Worm (Caenorhabditis elegans) whole organism, young adult: Measurements from ENCODE around the gene Y41D4B.24.
A peak's percentile ranks its signal among the peaks of the same experiment; 100 is the strongest.

Experiments used
- akir-1 ChIP-seq: fragments of 200-800 bp; sonication (Bioruptor generic); optimal IDR thresholded peaks from 2 replicates; lab custom pipeline; 2018; ENCODE audit warnings: mild to moderate bottlenecking, missing genetic modification characterization, moderate library complexity, missing compliant biosample characterization
- ama-1 ChIP-seq, 3 experiments: fragments of 150-350 bp in 1 of 3; sonication (generic microtip) in 2 of 3; optimal IDR thresholded peaks; 2 replicates each; lab custom pipeline; 2014 to 2018; ENCODE audit warnings: missing biosample characterization in 2 of 3, missing genetic modification characterization in 2 of 3, missing genetic modification reagents in 2 of 3
- cebp-1 ChIP-seq, 2 experiments: fragments of 200-800 bp in 1 of 2; sonication (Bioruptor generic) in 1 of 2; sonication (generic microtip) in 1 of 2; IDR thresholded peaks in 1 of 2; optimal IDR thresholded peaks in 1 of 2; 2 replicates each; pipeline versions ENCODE4 v1.3.6 to Lab custom; 2017 to 2022; ENCODE audit warnings: missing compliant biosample characterization in 2 of 2, missing genetic modification characterization in 2 of 2, mild to moderate bottlenecking in 1 of 2, missing genetic modification reagents in 1 of 2, moderate library complexity in 1 of 2
- hrde-1 ChIP-seq: sonication (generic microtip); optimal IDR thresholded peaks from 2 replicates; lab custom pipeline; 2016; ENCODE audit warnings: missing genetic modification characterization, mild to moderate bottlenecking, missing compliant biosample characterization, moderate library complexity, missing genotype, missing genetic modification reagents, borderline replicate concordance
- mel-28 ChIP-seq: sonication (generic microtip); optimal IDR thresholded peaks from 2 replicates; lab custom pipeline; 2016; ENCODE audit warnings: borderline replicate concordance, mild to moderate bottlenecking, missing genetic modification characterization, missing compliant biosample characterization

DNA sequence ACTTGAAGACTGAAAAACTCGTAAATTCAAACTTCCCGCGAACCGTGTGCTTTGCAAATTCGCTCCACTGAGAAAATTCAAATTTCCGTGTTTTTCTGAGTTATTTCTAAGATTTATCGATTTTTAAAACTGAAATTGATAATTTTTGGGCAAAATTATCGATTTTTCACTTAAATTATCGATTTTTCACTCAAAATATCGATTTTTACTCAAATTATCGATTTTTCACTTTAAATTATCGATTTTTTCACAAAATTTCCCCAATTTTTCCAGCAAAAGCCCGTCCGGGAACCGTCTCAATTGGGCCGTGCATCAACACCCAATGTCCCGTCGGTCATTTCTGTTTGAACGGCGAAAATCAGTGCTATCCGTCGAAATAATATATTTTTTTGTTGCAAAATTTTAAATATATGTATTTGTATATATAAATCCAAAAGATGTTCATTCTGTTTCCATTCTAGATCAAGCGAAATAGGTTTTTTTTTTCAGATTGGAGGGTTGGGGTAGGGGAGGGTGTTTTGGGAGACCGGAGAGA lies 45.6 kb upstream of the Y41D4B.24 start:
- TF ChIP-seq mel-28 (tag; lab: Kevin White, UChicago) (no peak), ama-1 (optimal IDR thresholded peaks at IDR 0.05; lab: Kevin White, UChicago) (no peak), ama-1 (GFP tag; optimal IDR thresholded peaks at IDR 0.05; lab: Kevin White, UChicago) (no peak), akir-1 (no peak), hrde-1 (tag; lab: Kevin White, UChicago) (no peak), cebp-1 (GFP tag; IDR thresholded peaks at IDR 0.05; lab: Robert Waterston, UW) (no peak), cebp-1 (tag; optimal IDR thresholded peaks at IDR 0.05; lab: Kevin White, UChicago) (peak; percentile 29)
